Worm (Caenorhabditis elegans) whole organism, L1 larva: ENCODE results near the gene srw-71.

Source experiments
- C34B4.2 ChIP-seq: sonication (generic microtip); optimal IDR thresholded peaks from 2 replicates; lab custom pipeline; 2017; ENCODE audit warnings: mild to moderate bottlenecking, missing genetic modification characterization, missing compliant biosample characterization
- Y116A8C.19 ChIP-seq: sonication (generic microtip); optimal IDR thresholded peaks from 2 replicates; lab custom pipeline; 2016; ENCODE audit warnings: missing compliant biosample characterization, missing genetic modification characterization, borderline replicate concordance
- alr-1 ChIP-seq: fragments of 200-800 bp; sonication (Bioruptor generic); optimal IDR thresholded peaks from 2 replicates; lab custom pipeline; 2018; ENCODE audit warnings: borderline replicate concordance, mild to moderate bottlenecking, missing genetic modification characterization, missing compliant biosample characterization
- aly-2 ChIP-seq: fragments of 150-350 bp; optimal IDR thresholded peaks from 2 replicates; lab custom pipeline; 2014; ENCODE audit warnings: missing biosample characterization, missing genetic modification characterization
- blmp-1 ChIP-seq: fragments of 150-350 bp; optimal IDR thresholded peaks from 2 replicates; lab custom pipeline; 2014; ENCODE audit warnings: missing biosample characterization, missing genetic modification characterization
- ceh-88 ChIP-seq: fragments of 200-800 bp; sonication (Bioruptor generic); IDR thresholded peaks from 2 replicates; pipeline ENCODE4 v1.3.6; 2022; ENCODE audit warnings: missing genetic modification characterization, missing compliant biosample characterization
- ces-1 ChIP-seq: fragments of 150-350 bp; optimal IDR thresholded peaks from 2 replicates; lab custom pipeline; 2014; ENCODE audit warnings: missing biosample characterization, missing genetic modification reagents, missing genetic modification characterization
- efl-1 ChIP-seq, 4 experiments: fragments of 150-350 bp; optimal IDR thresholded peaks in 3 of 4; peaks in 1 of 4; 1 replicate in 1 of 4; 2 replicates in 3 of 4; lab custom pipeline; 2014; ENCODE audit warnings: missing biosample characterization in 2 of 4, missing genetic modification characterization in 2 of 4, missing genetic modification reagents in 2 of 4
- egl-13 ChIP-seq: sonication (generic microtip); optimal IDR thresholded peaks from 2 replicates; lab custom pipeline; 2016; ENCODE audit warnings: missing genotype, missing genetic modification reagents, missing genetic modification characterization, missing compliant biosample characterization
- elt-2 ChIP-seq: sonication (generic microtip); optimal IDR thresholded peaks from 2 replicates; lab custom pipeline; 2016; ENCODE audit warnings: missing genetic modification characterization, mild to moderate bottlenecking, inconsistent platforms, missing compliant biosample characterization, missing genetic modification reagents
- ets-5 ChIP-seq: fragments of 200-800 bp; sonication (Bioruptor generic); IDR thresholded peaks from 2 replicates; pipeline ENCODE4 v1.3.6; 2022; ENCODE audit warnings: missing genetic modification characterization, missing compliant biosample characterization
- fkh-8 ChIP-seq: sonication (generic microtip); optimal IDR thresholded peaks from 2 replicates; lab custom pipeline; 2016; ENCODE audit warnings: mild to moderate bottlenecking, missing genetic modification characterization, missing compliant biosample characterization
- hlh-4 ChIP-seq: sonication (generic microtip); optimal IDR thresholded peaks from 2 replicates; lab custom pipeline; 2016; ENCODE audit warnings: mild to moderate bottlenecking, missing genetic modification characterization, missing compliant biosample characterization
- hpl-2 ChIP-seq: fragments of 150-350 bp; optimal IDR thresholded peaks from 2 replicates; lab custom pipeline; 2014; ENCODE audit warnings: missing biosample characterization, missing genetic modification reagents, missing genetic modification characterization
- isw-1 ChIP-seq: fragments of 200-800 bp; sonication (Bioruptor generic); IDR thresholded peaks from 2 replicates; pipeline ENCODE4 v1.3.6; 2022; ENCODE audit warnings: missing genetic modification characterization, missing compliant biosample characterization
- lin-13 ChIP-seq: fragments of 150-350 bp; optimal IDR thresholded peaks from 2 replicates; lab custom pipeline; 2014; ENCODE audit warnings: missing biosample characterization, missing genetic modification reagents, missing genetic modification characterization
- lin-14 ChIP-seq: fragments of 200-800 bp; sonication (Bioruptor generic); optimal IDR thresholded peaks from 2 replicates; lab custom pipeline; 2018; ENCODE audit warnings: mild to moderate bottlenecking, missing genetic modification characterization, moderate library complexity, missing compliant biosample characterization
- lin-15B ChIP-seq: fragments of 150-350 bp; sonication (generic microtip); optimal IDR thresholded peaks from 3 replicates; lab custom pipeline; 2014; ENCODE audit warnings: missing biosample characterization, missing genetic modification characterization
- lin-39 ChIP-seq: fragments of 150-350 bp; optimal IDR thresholded peaks from 2 replicates; lab custom pipeline; 2014; ENCODE audit warnings: missing biosample characterization, missing genetic modification reagents, missing genetic modification characterization
- nhr-20 ChIP-seq: sonication (generic microtip); optimal IDR thresholded peaks from 2 replicates; lab custom pipeline; 2016; ENCODE audit warnings: mild to moderate bottlenecking, missing genetic modification characterization, missing compliant biosample characterization
- nhr-237 ChIP-seq: fragments of 150-350 bp; optimal IDR thresholded peaks from 2 replicates; lab custom pipeline; 2014; ENCODE audit warnings: missing biosample characterization, missing genetic modification characterization
- nhr-28 ChIP-seq: fragments of 150-350 bp; optimal IDR thresholded peaks from 2 replicates; lab custom pipeline; 2014; ENCODE audit warnings: missing biosample characterization, missing genetic modification characterization
- nhr-71 ChIP-seq: sonication (generic microtip); optimal IDR thresholded peaks from 2 replicates; lab custom pipeline; 2016; ENCODE audit warnings: mild to moderate bottlenecking, missing genetic modification characterization, moderate library complexity, missing compliant biosample characterization
- nhr-77 ChIP-seq: fragments of 150-350 bp; optimal IDR thresholded peaks from 2 replicates; lab custom pipeline; 2014; ENCODE audit warnings: missing biosample characterization, missing genetic modification characterization
- nhr-85 ChIP-seq: sonication (generic microtip); peaks from one replicate; lab custom pipeline; 2016; ENCODE audit warnings: missing genetic modification characterization, inconsistent platforms, missing compliant biosample characterization
- pqm-1 ChIP-seq: sonication (generic microtip); optimal IDR thresholded peaks from 3 replicates; lab custom pipeline; 2017; ENCODE audit warnings: missing biosample characterization, missing genetic modification characterization
- skn-1 ChIP-seq: fragments of 150-350 bp; optimal IDR thresholded peaks from 2 replicates; lab custom pipeline; 2014; ENCODE audit warnings: missing biosample characterization, missing genetic modification characterization
- snu-23 ChIP-seq: sonication (generic microtip); optimal IDR thresholded peaks from 2 replicates; lab custom pipeline; 2016; ENCODE audit warnings: missing genetic modification characterization, missing compliant biosample characterization
- sptf-1 ChIP-seq: fragments of 150-350 bp; optimal IDR thresholded peaks from 2 replicates; lab custom pipeline; 2014; ENCODE audit warnings: missing biosample characterization, missing genetic modification characterization
- swsn-7 ChIP-seq: sonication (generic microtip); optimal IDR thresholded peaks from 2 replicates; lab custom pipeline; 2016; ENCODE audit warnings: missing genetic modification characterization, missing compliant biosample characterization
- ztf-11 ChIP-seq, 2 experiments: sonication (generic microtip); optimal IDR thresholded peaks; 2 replicates each; lab custom pipeline; 2016 to 2017; ENCODE audit warnings: missing genetic modification characterization in 2 of 2, missing biosample characterization in 1 of 2, missing compliant biosample characterization in 1 of 2

Gene srw-71

DNA sequence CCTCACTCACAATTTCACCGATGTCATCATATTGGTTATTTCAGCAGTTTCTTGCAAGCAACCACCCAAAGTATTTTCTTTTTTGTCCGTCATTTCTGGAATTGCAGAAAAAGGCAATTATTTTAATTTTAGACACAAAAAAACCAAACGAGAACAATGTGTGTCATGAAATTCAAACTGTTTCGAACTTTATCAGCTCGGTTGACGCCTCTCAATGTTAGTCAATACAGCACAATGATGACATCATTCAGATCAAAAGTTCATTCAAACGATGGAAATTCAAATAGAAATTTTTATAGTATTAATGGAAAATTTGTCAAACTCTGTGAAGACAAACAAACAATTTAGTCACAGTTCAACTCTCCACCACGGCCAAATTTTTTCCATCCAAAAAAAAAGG lies 39.0 kb downstream of the srw-71 start, which contains the start of gene fbxa-105:
TSS of gene fbxa-105 (minus strand) at position 97 of the 400 bp plus-strand sequence.
- TF ChIP-seq blmp-1 (tag; lab: Kevin White, UChicago), result no peak
- no peak for TF ChIP-seq efl-1 (optimal IDR thresholded peaks at IDR 0.05; lab: Kevin White, UChicago)
- TF ChIP-seq efl-1 (GFP tag; optimal IDR thresholded peaks at IDR 0.05 in 1 of 2; lab: Kevin White, UChicago), result peak in 1 of 2 experiments; percentile 19
- TF ChIP-seq elt-2 (tag; lab: Kevin White, UChicago), result peak; percentile 3
- TF ChIP-seq, all 84 proteins: peak for 2

DNA sequence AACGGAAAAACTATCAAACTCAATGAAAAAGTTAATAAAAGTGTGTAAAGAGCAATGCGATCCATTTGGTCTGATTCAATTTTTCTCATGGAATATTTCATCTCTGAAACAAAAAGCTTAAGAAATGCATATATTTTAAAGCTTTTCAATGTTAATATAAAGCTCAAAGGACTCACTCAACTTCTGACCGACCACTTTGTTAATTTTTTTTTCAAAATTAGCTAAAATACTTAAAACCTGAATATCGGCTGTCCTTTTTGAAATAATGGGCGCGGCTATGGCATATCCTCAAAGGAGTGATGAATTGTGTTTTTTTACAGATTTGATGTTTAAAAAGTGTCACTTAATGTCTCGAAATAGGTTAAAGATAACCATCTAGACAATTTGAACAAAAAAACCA lies 41.1 kb downstream of the srw-71 start, which contains the start of gene C02H6.1:
TSS of gene C02H6.1 (minus strand) at position 101 of the 400 bp plus-strand sequence.
- TF ChIP-seq nhr-77, result no peak
- TF ChIP-seq nhr-85 (tag; lab: Kevin White, UChicago), result no peak
- no peak for TF ChIP-seq ces-1 (GFP tag; lab: Kevin White, UChicago)

DNA sequence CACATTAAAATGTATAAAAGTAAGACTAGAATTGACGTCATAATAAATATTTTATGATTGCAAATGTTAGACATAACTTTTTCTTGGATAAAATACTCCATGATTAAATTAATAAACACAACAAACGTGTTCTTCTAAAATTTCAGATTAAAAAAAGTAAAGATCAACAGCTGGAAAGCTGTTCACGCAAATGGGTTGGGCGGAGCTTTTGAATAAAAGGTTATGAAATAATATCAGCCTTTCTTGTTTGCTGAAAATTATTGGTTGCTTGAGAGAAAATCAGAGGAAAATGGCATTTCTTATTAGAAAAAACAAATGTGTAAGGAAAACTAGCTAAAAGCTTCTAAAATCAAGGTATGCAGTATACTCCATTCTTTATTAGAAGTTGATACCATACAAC lies 43.2 kb downstream of the srw-71 start, which contains the start of gene C02H6.3:
TSS of gene C02H6.3 (minus strand) at position 101 of the 400 bp plus-strand sequence.
- TF ChIP-seq C34B4.2 (tag; lab: Kevin White, UChicago) (no peak), nhr-20 (tag; lab: Kevin White, UChicago) (no peak), pqm-1 (tag; lab: Kevin White, UChicago) (no peak), hpl-2 (GFP tag; lab: Kevin White, UChicago) (no peak), skn-1 (tag; lab: Kevin White, UChicago) (no peak), nhr-77 (no peak), nhr-28 (no peak), swsn-7 (tag; lab: Kevin White, UChicago) (no peak), fkh-8 (tag; lab: Kevin White, UChicago) (no peak), lin-15B (tag; lab: Kevin White, UChicago) (no peak), snu-23 (GFP tag; lab: Kevin White, UChicago) (no peak), nhr-237 (tag; lab: Kevin White, UChicago) (no peak), ztf-11 (tag; optimal IDR thresholded peaks at IDR 0.05; lab: Kevin White, UChicago) (no peak), ceh-88 (no peak), lin-39 (tag; lab: Kevin White, UChicago) (no peak), lin-13 (GFP tag; lab: Kevin White, UChicago) (no peak), Y116A8C.19 (tag; lab: Kevin White, UChicago) (no peak)

DNA sequence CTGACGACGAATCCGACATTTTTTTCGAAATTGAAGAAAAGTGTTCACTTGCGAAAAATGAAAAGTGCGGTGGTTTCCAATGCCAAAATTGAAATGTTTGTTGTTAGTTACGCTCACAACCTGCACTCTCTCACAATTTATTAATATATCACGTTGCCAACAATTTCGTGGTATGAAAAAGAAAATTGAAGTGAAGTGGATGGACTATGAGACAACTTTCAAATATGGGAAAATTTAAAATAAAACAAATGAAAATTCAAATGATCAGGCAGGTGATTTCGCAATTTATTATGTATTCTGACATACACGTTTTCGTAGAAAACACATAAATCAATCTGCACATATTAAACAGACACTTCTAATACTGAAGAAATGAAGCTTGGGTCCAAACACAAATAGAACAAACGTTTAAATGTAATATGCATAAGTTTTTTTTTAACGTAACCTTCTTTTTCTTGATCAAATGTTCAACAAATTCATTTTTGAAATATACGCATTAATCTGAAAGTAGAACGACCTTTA lies 44.8 kb downstream of the srw-71 start, which contains the start of gene srp-6:
TSS of gene srp-6 (minus strand) at position 51 of the 522 bp plus-strand sequence.
- TF ChIP-seq hlh-4, result peak; percentile 57
- peak; percentile 35 for TF ChIP-seq blmp-1 (tag; lab: Kevin White, UChicago)
- TF ChIP-seq efl-1 (optimal IDR thresholded peaks at IDR 0.05; lab: Kevin White, UChicago), result no peak
- TF ChIP-seq efl-1 (GFP tag; optimal IDR thresholded peaks at IDR 0.05 in 1 of 2; lab: Kevin White, UChicago), result peak in 1 of 2 experiments; percentile 5
- TF ChIP-seq nhr-237 (tag; lab: Kevin White, UChicago), result no peak
- peak; percentile 37 for TF ChIP-seq lin-14
- TF ChIP-seq skn-1 (tag; lab: Kevin White, UChicago), result no peak
- TF ChIP-seq fkh-8 (tag; lab: Kevin White, UChicago), result peak; percentile 42
- TF ChIP-seq nhr-71 (tag; lab: Kevin White, UChicago), result peak; percentile 47

DNA sequence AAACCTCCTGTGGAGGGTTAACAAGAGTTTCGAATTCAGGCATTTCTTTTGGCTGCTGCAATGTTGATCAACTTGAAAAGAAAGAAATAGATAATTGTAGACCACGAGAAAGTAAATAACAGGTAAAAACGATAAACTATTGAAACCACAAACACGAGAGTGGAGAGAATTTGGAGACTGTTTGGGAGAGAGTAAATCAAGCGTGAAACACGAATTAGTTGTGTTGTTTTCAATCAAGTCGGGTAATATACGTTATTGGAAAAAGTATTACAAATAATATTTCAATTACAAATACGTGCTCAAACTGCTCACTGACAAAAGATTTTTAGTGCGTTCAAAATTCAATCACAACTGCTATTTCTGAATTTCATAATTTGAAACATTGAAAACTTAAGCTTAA lies 49.9 kb downstream of the srw-71 start, which contains the start of gene C03G6.17:
TSS of gene C03G6.17 (minus strand) at position 101 of the 400 bp plus-strand sequence.
- peak; percentile 63 for TF ChIP-seq nhr-85 (tag; lab: Kevin White, UChicago)
- no peak for TF ChIP-seq lin-15B (tag; lab: Kevin White, UChicago)
- no peak for TF ChIP-seq aly-2 (tag; lab: Kevin White, UChicago)
- TF ChIP-seq isw-1, result no peak
- TF ChIP-seq Y116A8C.19 (tag; lab: Kevin White, UChicago), result no peak
- TF ChIP-seq sptf-1 (tag; lab: Kevin White, UChicago), result no peak
- TF ChIP-seq alr-1 (tag; lab: Kevin White, UChicago), result no peak
- TF ChIP-seq hlh-4, result no peak
- no peak for TF ChIP-seq egl-13 (tag; lab: Kevin White, UChicago)
- no peak for TF ChIP-seq ets-5 (GFP tag; lab: Robert Waterston, UW)
- peak; percentile 22 for TF ChIP-seq blmp-1 (tag; lab: Kevin White, UChicago)
